Fruit fly (Drosophila melanogaster) whole organism, pupa: ENCODE results near the gene Sirt2.

Experiments used
- CG10348 ChIP-seq: fragments of 200-800 bp; sonication (Bioruptor generic); IDR thresholded peaks from 2 replicates; pipeline ENCODE4 v1.3.6; 2022; ENCODE audit warnings: missing biosample characterization, missing genetic modification characterization
- CG12605 ChIP-seq: fragments of 200-800 bp; sonication (Bioruptor generic); IDR thresholded peaks from 2 replicates; pipeline ENCODE4 v1.3.6; 2022; ENCODE audit warnings: missing biosample characterization, missing genetic modification characterization
- CG13204 ChIP-seq: fragments of 200-800 bp; sonication (Bioruptor generic); optimal IDR thresholded peaks from 2 replicates; lab custom pipeline; 2018; ENCODE audit warnings: missing biosample characterization, mild to moderate bottlenecking, missing genetic modification characterization, moderate library complexity
- CG17806 ChIP-seq: fragments of 200-800 bp; sonication (Bioruptor generic); optimal IDR thresholded peaks from 2 replicates; lab custom pipeline; 2018; ENCODE audit warnings: missing biosample characterization, mild to moderate bottlenecking, missing genetic modification characterization, moderate library complexity
- CG34367 ChIP-seq: fragments of 200-800 bp; sonication (Bioruptor generic); optimal IDR thresholded peaks from 2 replicates; lab custom pipeline; 2018; ENCODE audit warnings: missing biosample characterization, mild to moderate bottlenecking, missing genetic modification characterization
- CG8301 ChIP-seq: fragments of 200-800 bp; sonication (Bioruptor generic); optimal IDR thresholded peaks from 2 replicates; lab custom pipeline; 2018; ENCODE audit warnings: missing biosample characterization, mild to moderate bottlenecking, missing genetic modification characterization
- CG9948 ChIP-seq: fragments of 200-800 bp; sonication (Bioruptor generic); optimal IDR thresholded peaks from 2 replicates; lab custom pipeline; 2018; ENCODE audit warnings: missing biosample characterization, mild to moderate bottlenecking, missing genetic modification characterization, moderate library complexity
- Ets98B ChIP-seq: fragments of 200-800 bp; sonication (Bioruptor generic); IDR thresholded peaks from 2 replicates; pipeline ENCODE4 v1.3.6; 2022; ENCODE audit warnings: missing biosample characterization, missing genetic modification characterization
- Snoo ChIP-seq: fragments of 200-800 bp; sonication (Bioruptor generic); optimal IDR thresholded peaks from 3 replicates; lab custom pipeline; 2017; ENCODE audit warnings: missing biosample characterization, mild to moderate bottlenecking, missing genetic modification characterization, inconsistent platforms
- fd96Ca ChIP-seq: fragments of 200-800 bp; sonication (Bioruptor generic); IDR thresholded peaks from 3 replicates; pipeline ENCODE4 v1.3.6; 2022; ENCODE audit warnings: missing biosample characterization, missing genetic modification characterization
- gl ChIP-seq: fragments of 200-800 bp; sonication (Bioruptor generic); optimal IDR thresholded peaks from 2 replicates; lab custom pipeline; 2018; ENCODE audit warnings: missing biosample characterization, mild to moderate bottlenecking, missing genetic modification characterization
- rn ChIP-seq: fragments of 200-800 bp; sonication (Bioruptor generic); IDR thresholded peaks from 2 replicates; pipeline ENCODE4 v1.3.6; 2022; ENCODE audit warnings: missing biosample characterization, missing genetic modification characterization

The Sirt2 gene

DNA sequence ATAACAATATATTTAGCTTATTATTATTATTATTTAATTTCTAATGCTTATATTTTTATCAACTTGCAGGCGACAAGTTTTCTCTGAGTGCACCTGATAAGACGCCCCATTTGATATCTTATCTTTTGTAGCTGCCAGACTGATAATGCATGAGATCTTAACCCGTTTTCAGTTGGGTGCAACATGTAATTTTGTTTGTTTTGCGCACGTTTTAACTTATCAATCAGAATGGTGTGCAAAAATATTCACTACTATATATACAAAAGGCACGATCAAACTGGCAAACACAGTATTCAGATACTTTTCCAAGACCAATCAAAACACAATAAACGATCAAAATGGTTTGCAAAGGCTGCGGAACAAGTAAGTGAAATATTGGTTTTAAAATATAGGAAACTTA is 31.7 kb downstream of the Sirt2 start, which contains the start of gene MtnC:
Gene MtnC, plus strand, starts transcription at position 301 of the 400 bp plus-strand sequence.
- no peak for TF ChIP-seq CG9948 (tag; lab: Kevin White, UChicago)
- TF ChIP-seq CG8301 (tag; lab: Kevin White, UChicago): no peak
- TF ChIP-seq Snoo (tag; lab: Kevin White, UChicago): no peak
- TF ChIP-seq CG34367 (tag; lab: Kevin White, UChicago): no peak
- no peak for TF ChIP-seq Ets98B (GFP tag; lab: Robert Waterston, UW)
- no peak for TF ChIP-seq CG13204 (GFP tag; lab: Kevin White, UChicago)
- no peak for TF ChIP-seq CG10348 (GFP tag; lab: Robert Waterston, UW)
- no peak for TF ChIP-seq fd96Ca (GFP tag; lab: Robert Waterston, UW)
- no peak for TF ChIP-seq rn
- no peak for TF ChIP-seq gl (tag; lab: Kevin White, UChicago)
- TF ChIP-seq CG17806 (tag; lab: Kevin White, UChicago): no peak
- TF ChIP-seq CG12605 (GFP tag; lab: Robert Waterston, UW): no peak
- TF ChIP-seq, all 21 proteins: peak for 0
